Worm (Caenorhabditis elegans): Measurements from ENCODE around the gene bigr-1.

bigr-1 gene

ce11 chrII:11226379-11226778 lies 44.9 kb downstream of the bigr-1 start, which contains the start of gene T06D8.2:
TSS of gene T06D8.2 (plus strand) at chrII:11226679.
- no peak for TF ChIP-seq unc-62 (GFP tag; optimal IDR thresholded peaks at IDR 0.05)
- no peak for TF ChIP-seq ztf-18 (tag; optimal IDR thresholded peaks at IDR 0.05)
- TF ChIP-seq gei-17 (GFP tag; optimal IDR thresholded peaks at IDR 0.05): no peak

Measured in whole organism, young adult.